Worm (Caenorhabditis elegans): ENCODE results near the gene srx-131.

srx-131 gene

DNA sequence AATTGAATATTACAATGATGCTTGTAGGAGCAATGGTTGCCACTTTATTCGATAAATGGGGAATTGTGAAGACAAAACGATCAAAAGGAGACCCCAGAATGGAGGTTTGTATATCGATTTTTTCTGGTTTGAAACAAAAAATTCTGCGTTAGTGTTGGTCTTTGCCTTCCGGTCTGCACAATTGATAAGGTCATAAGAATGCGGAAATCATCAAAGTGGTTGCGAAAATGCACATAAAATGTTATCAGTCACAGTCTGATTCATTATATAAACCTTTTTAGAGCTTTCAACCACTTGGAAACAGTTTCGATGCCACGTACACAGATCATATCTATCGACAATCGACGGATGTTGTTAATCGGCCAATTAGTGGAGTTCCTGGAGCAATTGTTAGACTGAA, 48.3 kb downstream of the srx-131 start:
- TF ChIP-seq skn-1 (tag; optimal IDR thresholded peaks at IDR 0.05) (no peak), lin-11 (tag; optimal IDR thresholded peaks at IDR 0.05) (no peak), nhr-23 (tag; optimal IDR thresholded peaks at IDR 0.05) (no peak), nhr-77 (tag; optimal IDR thresholded peaks at IDR 0.05) (no peak), nhr-129 (tag; optimal IDR thresholded peaks at IDR 0.05) (no peak), unc-55 (GFP tag; optimal IDR thresholded peaks at IDR 0.05) (no peak), fos-1 (tag; optimal IDR thresholded peaks at IDR 0.05) (peak; percentile 96), crh-2 (tag; optimal IDR thresholded peaks at IDR 0.05) (peak; percentile 30), sma-3 (GFP tag; optimal IDR thresholded peaks at IDR 0.05) (no peak), snpc-4 (tag; optimal IDR thresholded peaks at IDR 0.05) (no peak), ZK546.5 (tag; optimal IDR thresholded peaks at IDR 0.05) (no peak), nhr-12 (tag; optimal IDR thresholded peaks at IDR 0.05) (no peak), mab-5 (tag; optimal IDR thresholded peaks at IDR 0.05) (no peak), sma-9 (GFP tag; optimal IDR thresholded peaks at IDR 0.05) (peak; percentile 51), sma-9 (tag; optimal IDR thresholded peaks at IDR 0.05) (no peak), nhr-25 (tag; optimal IDR thresholded peaks at IDR 0.05) (no peak), ceh-16 (tag; optimal IDR thresholded peaks at IDR 0.05) (no peak), dmd-4 (tag; optimal IDR thresholded peaks at IDR 0.05) (no peak)
